Worm (Caenorhabditis elegans): ENCODE results near the gene his-41.

his-41 gene

DNA sequence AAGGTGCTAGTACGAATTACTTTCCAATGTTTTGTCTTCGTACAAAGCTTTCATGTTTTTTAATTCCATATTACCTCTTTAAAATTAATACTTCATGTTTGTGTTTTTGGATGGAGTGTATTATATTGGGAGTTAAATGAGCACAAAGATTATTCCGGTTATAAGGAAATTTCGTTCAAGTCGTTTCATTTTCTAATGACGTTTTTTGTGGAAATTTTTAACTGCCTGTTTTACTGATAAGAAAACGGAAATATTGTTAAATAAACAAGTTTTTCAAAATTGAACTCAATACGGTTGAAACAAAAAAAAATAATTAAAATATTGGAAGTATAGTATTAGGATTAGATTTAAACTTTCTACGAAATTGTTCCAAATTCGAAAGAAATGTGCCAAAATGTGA, 18.0 kb upstream of the his-41 start (continued):
- TF ChIP-seq pqm-1 (tag; optimal IDR thresholded peaks at IDR 0.05) (peak; percentile 4), Y105C5A.15 (GFP tag; IDR thresholded peaks at IDR 0.05) (no peak), dmd-8 (GFP tag; IDR thresholded peaks at IDR 0.05) (no peak), set-16 (GFP tag; IDR thresholded peaks at IDR 0.05) (no peak), attf-4 (tag; optimal IDR thresholded peaks at IDR 0.05) (no peak), madf-5 (GFP tag; IDR thresholded peaks at IDR 0.05) (no peak), nhr-48 (tag; optimal IDR thresholded peaks at IDR 0.05) (no peak), ZK337.2 (GFP tag; IDR thresholded peaks at IDR 0.05) (no peak), lin-1 (GFP tag; IDR thresholded peaks at IDR 0.05) (no peak), lin-13 (GFP tag; optimal IDR thresholded peaks at IDR 0.05) (no peak), madf-9 (GFP tag; conservative IDR thresholded peaks at IDR 0.05) (no peak), unc-62 (GFP tag; optimal IDR thresholded peaks at IDR 0.05 in 1 of 2) (peak in 1 of 2 experiments; percentile 16), unc-62 (tag; optimal IDR thresholded peaks at IDR 0.05) (no peak), ama-1 (optimal IDR thresholded peaks at IDR 0.05) (no peak), nhr-76 (tag; optimal IDR thresholded peaks at IDR 0.05) (no peak), saeg-2 (GFP tag; IDR thresholded peaks at IDR 0.05) (no peak), nhr-77 (tag; optimal IDR thresholded peaks at IDR 0.05) (peak; percentile 57), ceh-32 (tag; optimal IDR thresholded peaks at IDR 0.05; ENCODE audit: poor library complexity) (no peak), dmd-9 (GFP tag; IDR thresholded peaks at IDR 0.05) (no peak), Y48G9A.11 (GFP tag; IDR thresholded peaks at IDR 0.05) (no peak), daf-16 (GFP tag; optimal IDR thresholded peaks at IDR 0.05) (no peak), daf-16 (tag; optimal IDR thresholded peaks at IDR 0.05) (peak; percentile 39), lim-7 (GFP tag; IDR thresholded peaks at IDR 0.05) (no peak), nhr-41 (GFP tag; IDR thresholded peaks at IDR 0.05) (no peak), ces-1 (GFP tag; optimal IDR thresholded peaks at IDR 0.05) (no peak), daf-8 (GFP tag; IDR thresholded peaks at IDR 0.05) (no peak), dmd-6 (GFP tag; IDR thresholded peaks at IDR 0.05) (peak; percentile 38), nhr-28 (tag; optimal IDR thresholded peaks at IDR 0.05) (peak; percentile 42), tra-1 (GFP tag; IDR thresholded peaks at IDR 0.05) (no peak), unc-39 (tag; optimal IDR thresholded peaks at IDR 0.05) (no peak)

DNA sequence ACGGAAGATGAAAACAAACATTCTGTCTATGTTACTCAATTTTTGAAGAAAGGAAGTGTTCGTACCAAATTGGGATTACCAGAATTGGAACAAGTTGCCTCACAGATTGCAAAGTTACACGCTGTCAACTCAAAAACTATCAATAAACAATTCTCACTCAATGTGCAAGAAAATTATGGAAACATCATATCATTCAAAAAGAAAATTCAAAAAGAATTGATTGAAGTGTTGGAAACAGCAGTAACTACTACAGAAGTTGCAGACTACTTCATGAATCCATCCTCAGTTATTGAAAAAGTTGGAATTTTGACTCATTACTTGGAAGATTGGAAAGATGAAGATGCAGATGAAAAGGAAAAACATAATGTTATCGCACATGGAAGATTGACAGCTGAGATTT, 17.4 kb upstream of the his-41 start:
- TF ChIP-seq hif-1 (tag; optimal IDR thresholded peaks at IDR 0.05) (no peak), ceh-20 (GFP tag; IDR thresholded peaks at IDR 0.05) (no peak), aha-1 (tag) (peak; percentile 96)

DNA sequence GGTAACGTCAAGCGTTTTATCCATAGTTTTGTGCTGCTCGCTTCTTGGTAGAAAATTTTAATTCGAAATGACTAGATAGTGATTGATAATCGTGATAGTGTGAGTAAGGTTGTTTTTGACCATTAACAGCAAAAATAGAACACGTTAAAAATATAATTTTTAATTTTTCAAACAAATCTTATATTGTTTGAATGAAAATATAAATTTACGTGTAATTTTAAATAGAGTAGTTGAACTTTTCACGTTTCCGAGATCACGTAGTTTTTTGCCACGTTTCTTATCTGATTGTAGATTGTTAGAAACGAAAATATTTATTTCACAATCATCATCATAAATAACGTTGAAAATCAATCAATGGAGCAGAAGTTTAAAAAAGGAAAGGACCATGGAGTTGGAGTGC, 13.9 kb upstream of the his-41 start, which contains the start of the genes C50F4.10 and pfk-1.2:
Gene C50F4.10, minus strand, starts transcription at position 101 of the 400 bp plus-strand sequence.
Gene pfk-1.2, plus strand, starts transcription at position 325 of the 400 bp plus-strand sequence.
- TF ChIP-seq lim-7 (GFP tag; IDR thresholded peaks at IDR 0.05) (no peak), ZK546.5 (tag; optimal IDR thresholded peaks at IDR 0.05) (no peak), ctbp-1 (GFP tag; IDR thresholded peaks at IDR 0.05) (no peak), php-3 (GFP tag; IDR thresholded peaks at IDR 0.05) (no peak), R02D3.7 (tag; optimal IDR thresholded peaks at IDR 0.05) (no peak), nhr-25 (tag; optimal IDR thresholded peaks at IDR 0.05; ENCODE audit: borderline replicate concordance, insufficient read depth) (no peak), set-16 (GFP tag; IDR thresholded peaks at IDR 0.05) (no peak), unc-39 (tag; optimal IDR thresholded peaks at IDR 0.05) (no peak), Y105C5A.15 (GFP tag; IDR thresholded peaks at IDR 0.05) (no peak), F49E8.2 (tag; optimal IDR thresholded peaks at IDR 0.05; ENCODE audit: borderline replicate concordance) (no peak), daf-19 (GFP tag; conservative IDR thresholded peaks at IDR 0.05) (no peak), aly-2 (tag; optimal IDR thresholded peaks at IDR 0.05) (no peak), nhr-76 (tag; optimal IDR thresholded peaks at IDR 0.05) (no peak), dve-1 (tag; optimal IDR thresholded peaks at IDR 0.05; ENCODE audit: insufficient read depth) (no peak), unc-130 (GFP tag; optimal IDR thresholded peaks at IDR 0.05) (no peak), ama-1 (optimal IDR thresholded peaks at IDR 0.05) (no peak), F37D6.2 (tag; optimal IDR thresholded peaks at IDR 0.05) (no peak), ztf-7 (tag; optimal IDR thresholded peaks at IDR 0.05) (no peak), hif-1 (tag; optimal IDR thresholded peaks at IDR 0.05) (no peak), daf-8 (GFP tag; IDR thresholded peaks at IDR 0.05) (no peak)
